Worm (Caenorhabditis elegans) whole organism, L3 larva: ENCODE measurements around the gene wrb-1.
A peak's percentile ranks its signal among the peaks of the same experiment; 100 is the strongest.

ENCODE experiments used
- ama-1 ChIP-seq: fragments of 150-350 bp; optimal IDR thresholded peaks from 2 replicates; lab custom pipeline; 2018
- ceh-9 ChIP-seq: sonication (generic microtip); optimal IDR thresholded peaks from 2 replicates; lab custom pipeline; 2018; ENCODE audit warnings: missing biosample characterization, missing genetic modification characterization
- egl-27 ChIP-seq: sonication (generic microtip); optimal IDR thresholded peaks from 4 replicates; lab custom pipeline; 2017; ENCODE audit warnings: missing biosample characterization, missing genetic modification reagents, missing genetic modification characterization
- fkh-10 ChIP-seq: sonication (generic microtip); optimal IDR thresholded peaks from 2 replicates; lab custom pipeline; 2017; ENCODE audit warnings: missing biosample characterization, missing genetic modification reagents, missing genetic modification characterization
- fos-1 ChIP-seq: fragments of 150-350 bp; optimal IDR thresholded peaks from 2 replicates; lab custom pipeline; 2014; ENCODE audit warnings: missing biosample characterization, missing genetic modification characterization
- lin-39 ChIP-seq: fragments of 150-350 bp; optimal IDR thresholded peaks from 2 replicates; lab custom pipeline; 2018; ENCODE audit warnings: missing biosample characterization, missing genetic modification reagents, missing genetic modification characterization
- nhr-11 ChIP-seq: fragments of 150-350 bp; optimal IDR thresholded peaks from 2 replicates; lab custom pipeline; 2014; ENCODE audit warnings: missing biosample characterization, missing genetic modification characterization
- nhr-237 ChIP-seq: fragments of 150-350 bp; optimal IDR thresholded peaks from 2 replicates; lab custom pipeline; 2014; ENCODE audit warnings: missing biosample characterization, missing genetic modification characterization
- nhr-76 ChIP-seq: fragments of 150-350 bp; sonication (generic microtip); optimal IDR thresholded peaks from 5 replicates; lab custom pipeline; 2014; ENCODE audit warnings: missing biosample characterization, missing genetic modification characterization
- pha-4 ChIP-seq: fragments of 150-350 bp; optimal IDR thresholded peaks from 2 replicates; lab custom pipeline; 2014; ENCODE audit warnings: missing biosample characterization, missing genetic modification reagents, missing genetic modification characterization
- tbx-2 ChIP-seq: sonication (generic microtip); optimal IDR thresholded peaks from 2 replicates; lab custom pipeline; 2016; ENCODE audit warnings: mild to moderate bottlenecking, missing genetic modification characterization, missing compliant biosample characterization

ce11 chrV:1158247-1158646, 37.6 kb upstream of the wrb-1 start:
- no peak for TF ChIP-seq nhr-11 (tag; lab: Kevin White, UChicago)
- TF ChIP-seq fkh-10 (GFP tag; lab: Kevin White, UChicago): no peak
- TF ChIP-seq nhr-237 (tag; lab: Kevin White, UChicago): no peak
- TF ChIP-seq egl-27 (tag; lab: Kevin White, UChicago): no peak
- TF ChIP-seq pha-4 (tag; lab: Kevin White, UChicago): no peak
- TF ChIP-seq ama-1: peak; percentile 75
- no peak for TF ChIP-seq ceh-9 (tag; lab: Kevin White, UChicago)
- TF ChIP-seq lin-39 (tag; lab: Kevin White, UChicago): no peak
- no peak for TF ChIP-seq tbx-2 (tag; lab: Kevin White, UChicago)
- TF ChIP-seq nhr-76 (tag; lab: Kevin White, UChicago): no peak
- TF ChIP-seq fos-1 (tag; lab: Kevin White, UChicago): no peak
